Fruit fly (Drosophila melanogaster) whole organism, wandering third instar larva: ENCODE results near the gene Creld.

Experiments used
- Abd-B ChIP-seq: fragments of >200 bp; optimal IDR thresholded peaks from 2 replicates; lab custom pipeline; 2017; ENCODE audit warnings: missing biosample characterization, missing genetic modification characterization
- CG32264 ChIP-seq: fragments of 200-800 bp; sonication (Bioruptor generic); optimal IDR thresholded peaks from 2 replicates; lab custom pipeline; 2016; ENCODE audit warnings: missing biosample characterization, missing genetic modification characterization
- CG9705 ChIP-seq: fragments of 200-800 bp; sonication (Bioruptor generic); optimal IDR thresholded peaks from 2 replicates; lab custom pipeline; 2018; ENCODE audit warnings: missing biosample characterization, mild to moderate bottlenecking, missing genetic modification characterization
- CrebA ChIP-seq: fragments of 200-800 bp; sonication (Bioruptor generic); optimal IDR thresholded peaks from 2 replicates; lab custom pipeline; 2016; ENCODE audit warnings: missing biosample characterization, mild to moderate bottlenecking, missing genetic modification characterization, borderline replicate concordance
- Dfd ChIP-seq: fragments of >200 bp; optimal IDR thresholded peaks from 2 replicates; lab custom pipeline; 2017; ENCODE audit warnings: missing biosample characterization, missing genetic modification characterization
- Dif ChIP-seq: fragments of 200-275, 200-300 bp; sonication (Bioruptor generic); optimal IDR thresholded peaks from 2 replicates; lab custom pipeline; 2018; ENCODE audit warnings: missing biosample characterization, missing genetic modification characterization; ENCODE audit not compliant: partially characterized antibody
- GATAd ChIP-seq: sonication (Bioruptor generic); optimal IDR thresholded peaks from 2 replicates; lab custom pipeline; 2016; ENCODE audit warnings: missing biosample characterization, missing genetic modification characterization
- HLH106 ChIP-seq: fragments of 200-800 bp; optimal IDR thresholded peaks from 3 replicates; lab custom pipeline; 2019; ENCODE audit warnings: missing biosample characterization, mild to moderate bottlenecking, missing genetic modification characterization, moderate library complexity
- Hnf4 ChIP-seq: fragments of 200-800 bp; sonication (Bioruptor generic); optimal IDR thresholded peaks from 2 replicates; lab custom pipeline; 2016; ENCODE audit warnings: missing biosample characterization, mild to moderate bottlenecking, missing genetic modification characterization
- Hr78 ChIP-seq: fragments of >200 bp; optimal IDR thresholded peaks from 2 replicates; lab custom pipeline; 2017; ENCODE audit warnings: missing biosample characterization, missing genetic modification characterization
- Hr83 ChIP-seq: fragments of 200-300 bp; sonication (Bioruptor generic); optimal IDR thresholded peaks from 2 replicates; lab custom pipeline; 2016; ENCODE audit warnings: missing biosample characterization, mild to moderate bottlenecking, missing genetic modification characterization, moderate library complexity; ENCODE audit not compliant: poor library complexity, severe bottlenecking
- Jra ChIP-seq: sonication (Bioruptor generic); optimal IDR thresholded peaks from 2 replicates; lab custom pipeline; 2016; ENCODE audit warnings: missing biosample characterization, missing genetic modification characterization
- Mio ChIP-seq: sonication (Bioruptor generic); optimal IDR thresholded peaks from 2 replicates; lab custom pipeline; 2016; ENCODE audit warnings: missing biosample characterization, missing genetic modification characterization
- Myc ChIP-seq: fragments of >200 bp; optimal IDR thresholded peaks from 2 replicates; lab custom pipeline; 2017
- N ChIP-seq: fragments of >200 bp; optimal IDR thresholded peaks from 2 replicates; lab custom pipeline; 2018; ENCODE audit warnings: missing biosample characterization, missing external identifiers, missing genetic modification characterization
- OdsH ChIP-seq: fragments of 200-800 bp; sonication (Bioruptor generic); optimal IDR thresholded peaks from 2 replicates; lab custom pipeline; 2016; ENCODE audit warnings: missing biosample characterization, mild to moderate bottlenecking, missing genetic modification characterization
- Rel ChIP-seq, 2 experiments: fragments of 200-800 bp; sonication (Bioruptor generic) in 1 of 2; optimal IDR thresholded peaks; 2 replicates in 1 of 2; 3 replicates in 1 of 2; lab custom pipeline; 2016 to 2019; ENCODE audit warnings: mild to moderate bottlenecking in 2 of 2, missing biosample characterization in 2 of 2, missing genetic modification characterization in 2 of 2, moderate library complexity in 1 of 2
- Sp1 ChIP-seq: fragments of 200-800 bp; sonication (Bioruptor generic); optimal IDR thresholded peaks from 3 replicates; lab custom pipeline; 2019; ENCODE audit warnings: missing biosample characterization, mild to moderate bottlenecking, missing genetic modification characterization, moderate library complexity
- Vsx2 ChIP-seq: fragments of 200-300, 225-300 bp; sonication (Bioruptor generic); optimal IDR thresholded peaks from 2 replicates; lab custom pipeline; 2018; ENCODE audit warnings: missing biosample characterization, missing genetic modification characterization; ENCODE audit not compliant: partially characterized antibody
- br ChIP-seq: fragments of 200-800 bp; sonication (Bioruptor generic); optimal IDR thresholded peaks from 2 replicates; lab custom pipeline; 2016; ENCODE audit warnings: missing biosample characterization, missing genetic modification characterization
- brk ChIP-seq: fragments of 200-800 bp; sonication (Bioruptor generic); optimal IDR thresholded peaks from 2 replicates; lab custom pipeline; 2016; ENCODE audit warnings: missing biosample characterization, mild to moderate bottlenecking, missing genetic modification characterization
- dl ChIP-seq, 2 experiments: fragments of 175-275, 200-275 bp in 1 of 2; fragments of 200-275 bp in 1 of 2; sonication (Bioruptor generic); optimal IDR thresholded peaks; lab custom pipeline; 2018; ENCODE audit warnings: mild to moderate bottlenecking in 2 of 2, missing biosample characterization in 2 of 2, missing genetic modification characterization in 2 of 2, moderate library complexity in 2 of 2; ENCODE audit not compliant: partially characterized antibody in 2 of 2, insufficient read depth in 1 of 2
- dmrt93B ChIP-seq: fragments of 200-800 bp; sonication (Bioruptor generic); optimal IDR thresholded peaks from 2 replicates; lab custom pipeline; 2018; ENCODE audit warnings: missing biosample characterization, mild to moderate bottlenecking, missing genetic modification characterization
- dsf ChIP-seq: sonication (Bioruptor generic); optimal IDR thresholded peaks from 2 replicates; lab custom pipeline; 2016; ENCODE audit warnings: missing biosample characterization, missing genetic modification characterization, borderline replicate concordance
- ey ChIP-seq: fragments of 200-800 bp; sonication (Bioruptor generic); optimal IDR thresholded peaks from 2 replicates; lab custom pipeline; 2016; ENCODE audit warnings: missing biosample characterization, missing genetic modification characterization
- foxo ChIP-seq, 2 experiments: fragments of 200-800 bp; sonication (Bioruptor generic); optimal IDR thresholded peaks; 2 replicates in 1 of 2; 3 replicates in 1 of 2; lab custom pipeline; 2016 to 2017; ENCODE audit warnings: missing biosample characterization in 2 of 2, missing genetic modification characterization in 2 of 2
- fru ChIP-seq: fragments of 200-800 bp; sonication (Bioruptor generic); optimal IDR thresholded peaks from 3 replicates; lab custom pipeline; 2016; ENCODE audit warnings: missing biosample characterization, mild to moderate bottlenecking, missing genetic modification characterization
- h ChIP-seq: fragments of 200-800 bp; sonication (Bioruptor generic); optimal IDR thresholded peaks from 3 replicates; lab custom pipeline; 2016; ENCODE audit warnings: missing biosample characterization, mild to moderate bottlenecking, missing genetic modification characterization
- jim ChIP-seq: fragments of 175-275, 200-325 bp; sonication (Bioruptor generic); optimal IDR thresholded peaks from 2 replicates; lab custom pipeline; 2016; ENCODE audit warnings: missing biosample characterization, mild to moderate bottlenecking, missing genetic modification characterization
- lola ChIP-seq: fragments of >200 bp; optimal IDR thresholded peaks from 2 replicates; lab custom pipeline; 2017; ENCODE audit warnings: missing biosample characterization, missing genetic modification characterization
- pan ChIP-seq: fragments of >200 bp; optimal IDR thresholded peaks from 2 replicates; lab custom pipeline; 2017
- psq ChIP-seq: fragments of 200-800 bp; sonication (Bioruptor generic); optimal IDR thresholded peaks from 3 replicates; lab custom pipeline; 2017; ENCODE audit warnings: missing biosample characterization, mild to moderate bottlenecking, missing genetic modification characterization, moderate library complexity
- rgr ChIP-seq: fragments of 200-800 bp; sonication (Bioruptor generic); optimal IDR thresholded peaks from 3 replicates; lab custom pipeline; 2016; ENCODE audit warnings: missing biosample characterization, mild to moderate bottlenecking, missing genetic modification characterization
- sage ChIP-seq: fragments of 200-800 bp; sonication (Bioruptor generic); optimal IDR thresholded peaks from 2 replicates; lab custom pipeline; 2016; ENCODE audit warnings: missing biosample characterization, mild to moderate bottlenecking, missing genetic modification characterization
- sv ChIP-seq: fragments of 200-800 bp; sonication (Bioruptor generic); optimal IDR thresholded peaks from 3 replicates; lab custom pipeline; 2016; ENCODE audit warnings: missing biosample characterization, missing genetic modification characterization
- tai ChIP-seq: sonication (Bioruptor generic); optimal IDR thresholded peaks from 2 replicates; lab custom pipeline; 2016; ENCODE audit warnings: missing biosample characterization, missing genetic modification characterization
- usp ChIP-seq: fragments of >200 bp; optimal IDR thresholded peaks from 2 replicates; lab custom pipeline; 2017; ENCODE audit warnings: missing biosample characterization, missing genetic modification characterization
- woc ChIP-seq: sonication (Bioruptor generic); optimal IDR thresholded peaks from 2 replicates; lab custom pipeline; 2016; ENCODE audit warnings: missing biosample characterization, mild to moderate bottlenecking, missing genetic modification characterization

Gene Creld

dm6 chr2L:59058-59603, 43.0 kb upstream of the Creld start:
- no peak for TF ChIP-seq Vsx2
- TF ChIP-seq N (GFP tag; lab: Kevin White, UChicago) = no peak
- no peak for TF ChIP-seq lola (GFP tag; lab: Kevin White, UChicago)
- no peak for TF ChIP-seq Rel (GFP tag; optimal IDR thresholded peaks at IDR 0.05; lab: Kevin White, UChicago)
- no peak for TF ChIP-seq Rel (tag; optimal IDR thresholded peaks at IDR 0.05; lab: Kevin White, UChicago)
- no peak for TF ChIP-seq brk
- no peak for TF ChIP-seq fru
- TF ChIP-seq OdsH = no peak
- TF ChIP-seq pan (lab: Kevin White, UChicago) = no peak
- no peak for TF ChIP-seq CG32264 (GFP tag; lab: Kevin White, UChicago)

- TF ChIP-seq dl (GFP tag; optimal IDR thresholded peaks at IDR 0.05; lab: Kevin White, UChicago; ENCODE audit: insufficient read depth in 1 of 2, partially characterized antibody in 2 of 2) (no peak), Myc (lab: Kevin White, UChicago) (peak; percentile 16)
- TF ChIP-seq, all 38 proteins: peak for 1
Measured at dm6 chr2L:65354-65949, 36.7 kb upstream of the Creld start, which contains the start of gene Cda5. Cda5 (minus strand) TSS chr2L:65404.

- TF ChIP-seq ey (GFP tag; lab: Kevin White, UChicago) (no peak), Vsx2 (no peak), tai (GFP tag; lab: Kevin White, UChicago) (peak; percentile 44), CrebA (peak; percentile 62), dsf (peak; percentile 3), Abd-B (GFP tag; lab: Kevin White, UChicago) (no peak), foxo (GFP tag; optimal IDR thresholded peaks at IDR 0.05; lab: Kevin White, UChicago) (peak in 1 of 2 experiments; percentile 20), h (GFP tag; lab: Kevin White, UChicago) (no peak), Myc (lab: Kevin White, UChicago) (no peak), brk (peak; percentile 47), pan (lab: Kevin White, UChicago) (no peak), Hnf4 (GFP tag; lab: Kevin White, UChicago) (peak; percentile 25), CG9705 (GFP tag; lab: Kevin White, UChicago) (no peak), woc (GFP tag; lab: Kevin White, UChicago) (no peak), dmrt93B (GFP tag; lab: Kevin White, UChicago) (no peak), br (GFP tag; lab: Kevin White, UChicago) (no peak), sage (GFP tag; lab: Kevin White, UChicago) (no peak), rgr (no peak), fru (no peak), HLH106 (peak; percentile 10), jim (GFP tag; lab: Kevin White, UChicago) (no peak), psq (GFP tag; lab: Kevin White, UChicago) (peak; percentile 80), CG32264 (GFP tag; lab: Kevin White, UChicago) (no peak), Dif (peak; percentile 86), Hr78 (GFP tag; lab: Kevin White, UChicago) (no peak), dl (GFP tag; optimal IDR thresholded peaks at IDR 0.05; lab: Kevin White, UChicago; ENCODE audit: insufficient read depth in 1 of 2, partially characterized antibody in 2 of 2) (peak; percentile 78 to 88), lola (GFP tag; lab: Kevin White, UChicago) (no peak), usp (no peak), OdsH (peak; percentile 13), Sp1 (GFP tag; lab: Kevin White, UChicago) (peak; percentile 55), N (GFP tag; lab: Kevin White, UChicago) (peak; percentile 84), Mio (GFP tag; lab: Kevin White, UChicago) (no peak), Dfd (GFP tag; lab: Kevin White, UChicago) (no peak), Jra (GFP tag; lab: Kevin White, UChicago) (peak; percentile 28), Hr83 (GFP tag; lab: Kevin White, UChicago) (peak; percentile 47), Rel (GFP tag; optimal IDR thresholded peaks at IDR 0.05; lab: Kevin White, UChicago) (peak; percentile 82), Rel (tag; optimal IDR thresholded peaks at IDR 0.05; lab: Kevin White, UChicago) (no peak), sv (GFP tag; lab: Kevin White, UChicago) (no peak), GATAd (GFP tag; lab: Kevin White, UChicago) (no peak)
Measured at dm6 chr2L:66369-67278, 35.6 kb upstream of the Creld start, which contains the start of gene dbr. dbr (plus strand) TSS chr2L:66482.
